Fruit fly (Drosophila melanogaster): ENCODE measurements around the gene CG42724.

Gene CG42724

DNA sequence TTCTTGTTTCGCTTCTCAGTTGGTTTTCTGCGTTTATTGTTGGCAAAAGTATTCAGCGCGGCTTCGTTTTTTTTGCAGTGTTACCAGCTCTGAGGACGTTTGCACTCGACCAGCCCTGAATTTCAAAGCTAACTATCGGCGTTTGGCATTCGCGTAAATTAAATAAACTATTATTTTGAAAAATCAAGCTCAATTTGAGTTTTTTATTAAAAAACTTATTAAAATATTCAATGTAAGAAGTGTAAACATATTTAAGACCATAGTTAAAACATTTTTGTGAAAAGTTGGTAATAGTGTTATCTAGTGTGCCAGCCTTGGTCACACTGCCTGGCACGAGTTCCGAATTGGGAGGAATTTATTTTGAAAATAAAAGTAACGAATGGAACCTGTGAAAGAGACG lies 22.3 kb downstream of the CG42724 start, which contains the start of the genes SmD2 and CG18048:
SmD2 (minus strand) TSS at position 98 of the 400 bp plus-strand sequence.
CG18048 (plus strand) TSS at position 298 of the 400 bp plus-strand sequence.
- TF ChIP-seq HLH106 (tag; optimal IDR thresholded peaks at IDR 0.05) (peak; percentile 7), Sp1 (GFP tag; optimal IDR thresholded peaks at IDR 0.05) (peak; percentile 4), Jra (GFP tag; optimal IDR thresholded peaks at IDR 0.05) (no peak), woc (GFP tag; optimal IDR thresholded peaks at IDR 0.05) (peak; percentile 11), Hr78 (GFP tag; optimal IDR thresholded peaks at IDR 0.05) (no peak), h (GFP tag; optimal IDR thresholded peaks at IDR 0.05) (peak; percentile 20)

DNA sequence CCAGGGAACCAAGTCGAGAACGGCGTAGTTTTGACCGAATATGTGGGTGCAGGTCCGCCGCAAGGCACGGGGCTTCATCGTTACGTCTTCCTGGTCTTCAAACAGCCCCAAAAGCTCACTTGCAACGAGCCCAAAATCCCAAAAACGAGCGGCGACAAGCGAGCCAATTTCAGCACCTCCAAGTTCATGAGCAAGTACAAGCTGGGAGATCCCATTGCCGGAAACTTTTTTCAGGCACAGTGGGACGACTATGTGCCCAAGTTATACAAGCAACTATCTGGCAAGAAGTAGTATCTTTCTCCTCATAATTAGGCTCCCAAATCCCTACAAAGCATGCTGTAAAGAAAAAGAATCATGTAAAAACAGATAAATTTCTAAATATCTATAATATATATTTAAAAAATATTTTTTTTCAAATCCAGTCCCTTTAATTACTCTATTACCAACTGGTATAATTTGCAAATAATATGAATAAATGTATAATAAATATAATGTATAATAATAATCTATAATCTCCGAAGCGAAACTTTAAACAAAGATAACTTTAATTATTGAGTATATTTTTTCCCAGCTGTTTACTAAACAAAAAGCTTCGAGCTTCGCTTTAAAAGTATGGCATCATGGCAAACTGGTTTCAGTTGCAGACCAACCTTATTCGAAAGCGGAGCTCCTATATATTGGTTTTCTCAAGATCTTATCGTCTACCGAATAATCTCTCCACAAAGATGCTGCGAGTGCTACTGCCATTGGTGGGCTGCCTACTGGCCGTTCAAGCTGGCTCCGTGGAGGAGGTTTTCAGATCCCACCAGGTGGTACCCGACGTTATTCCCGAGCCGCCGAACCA lies 24.5 kb downstream of the CG42724 start, which contains the start of gene CG17919:
CG17919 (plus strand) TSS at position 634 of the 844 bp plus-strand sequence.
- TF ChIP-seq sage (GFP tag; optimal IDR thresholded peaks at IDR 0.05) (no peak), dsf (GFP tag; optimal IDR thresholded peaks at IDR 0.05; ENCODE audit: borderline replicate concordance) (no peak), CG9705 (GFP tag; optimal IDR thresholded peaks at IDR 0.05) (no peak), Sp1 (GFP tag; optimal IDR thresholded peaks at IDR 0.05) (no peak), usp (GFP tag; optimal IDR thresholded peaks at IDR 0.05) (no peak), Abd-B (GFP tag; optimal IDR thresholded peaks at IDR 0.05) (no peak), HLH106 (tag; optimal IDR thresholded peaks at IDR 0.05) (no peak), Vsx2 (GFP tag; optimal IDR thresholded peaks at IDR 0.05; ENCODE audit: partially characterized antibody) (no peak), OdsH (GFP tag; optimal IDR thresholded peaks at IDR 0.05) (no peak), jim (GFP tag; optimal IDR thresholded peaks at IDR 0.05) (no peak), foxo (GFP tag; optimal IDR thresholded peaks at IDR 0.05) (no peak), fru (GFP tag; optimal IDR thresholded peaks at IDR 0.05) (peak; percentile 28), Hr83 (GFP tag; optimal IDR thresholded peaks at IDR 0.05; ENCODE audit: poor library complexity, severe bottlenecking) (peak; percentile 72), Rel (GFP tag; optimal IDR thresholded peaks at IDR 0.05) (no peak), Rel (tag; optimal IDR thresholded peaks at IDR 0.05) (peak; percentile 62), CG32264 (GFP tag; optimal IDR thresholded peaks at IDR 0.05) (no peak), br (GFP tag; optimal IDR thresholded peaks at IDR 0.05) (no peak), ey (GFP tag; optimal IDR thresholded peaks at IDR 0.05) (no peak), rgr (GFP tag; optimal IDR thresholded peaks at IDR 0.05) (no peak), h (GFP tag; optimal IDR thresholded peaks at IDR 0.05) (peak; percentile 21), pan (optimal IDR thresholded peaks at IDR 0.05) (no peak), Dif (GFP tag; optimal IDR thresholded peaks at IDR 0.05; ENCODE audit: partially characterized antibody) (peak; percentile 16), tai (GFP tag; optimal IDR thresholded peaks at IDR 0.05) (no peak), Dfd (GFP tag; optimal IDR thresholded peaks at IDR 0.05) (no peak), dl (GFP tag; optimal IDR thresholded peaks at IDR 0.05; ENCODE audit: insufficient read depth in 1 of 2, partially characterized antibody in 2 of 2) (no peak), psq (GFP tag; optimal IDR thresholded peaks at IDR 0.05) (no peak), Jra (GFP tag; optimal IDR thresholded peaks at IDR 0.05) (no peak), N (GFP tag; optimal IDR thresholded peaks at IDR 0.05) (no peak), brk (GFP tag; optimal IDR thresholded peaks at IDR 0.05) (no peak), woc (GFP tag; optimal IDR thresholded peaks at IDR 0.05) (no peak), GATAd (GFP tag; optimal IDR thresholded peaks at IDR 0.05) (no peak)

DNA sequence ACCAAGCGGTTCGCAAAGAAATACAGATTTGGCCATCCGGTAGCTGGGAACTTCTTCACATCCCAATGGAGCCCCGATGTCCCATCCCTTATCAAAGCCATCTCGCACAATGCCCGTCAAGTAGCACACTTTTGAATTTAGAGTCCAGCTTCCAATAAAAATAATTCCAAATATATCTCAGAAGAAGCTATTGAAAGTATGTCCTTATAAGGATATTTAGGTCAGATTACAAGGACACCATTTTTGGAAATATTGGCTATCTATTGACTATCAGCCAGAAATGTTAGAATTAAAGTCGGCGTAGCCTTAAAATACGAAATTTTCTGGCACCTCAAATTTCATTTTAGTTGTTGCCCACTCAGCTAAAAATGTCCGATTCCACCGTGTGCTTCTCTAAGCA lies 25.4 kb downstream of the CG42724 start, which contains the start of gene CG10298:
CG10298 (plus strand) TSS at position 301 of the 400 bp plus-strand sequence.
- TF ChIP-seq N (GFP tag; optimal IDR thresholded peaks at IDR 0.05) (no peak), psq (GFP tag; optimal IDR thresholded peaks at IDR 0.05) (no peak), ey (GFP tag; optimal IDR thresholded peaks at IDR 0.05) (no peak), Dif (GFP tag; optimal IDR thresholded peaks at IDR 0.05; ENCODE audit: partially characterized antibody) (no peak), jim (GFP tag; optimal IDR thresholded peaks at IDR 0.05) (no peak)

DNA sequence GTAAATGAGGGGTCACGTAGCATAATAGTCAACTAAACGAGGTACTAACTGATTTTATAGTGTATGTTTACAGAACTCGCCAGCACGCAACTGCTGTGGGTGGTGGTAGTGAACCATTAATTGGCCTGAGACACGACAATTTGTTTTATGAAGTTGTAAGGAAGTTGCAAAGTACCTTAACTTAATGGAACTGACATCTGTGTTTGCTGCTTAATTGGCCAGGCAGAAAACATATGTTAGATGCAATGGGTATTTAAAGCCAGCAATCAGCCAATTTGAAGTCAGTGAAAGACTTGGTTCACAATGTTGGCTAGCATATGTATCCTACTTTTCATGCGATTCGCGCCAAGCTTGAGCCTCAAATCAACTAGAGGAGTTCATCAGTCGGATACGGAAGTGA lies 26.4 kb downstream of the CG42724 start, which contains the start of gene CG17917:
CG17917 (plus strand) TSS at position 301 of the 400 bp plus-strand sequence.
- TF ChIP-seq OdsH (GFP tag; optimal IDR thresholded peaks at IDR 0.05) = no peak
- TF ChIP-seq Hr78 (GFP tag; optimal IDR thresholded peaks at IDR 0.05) = no peak
- TF ChIP-seq lola (GFP tag; optimal IDR thresholded peaks at IDR 0.05) = no peak
- no peak for TF ChIP-seq sage (GFP tag; optimal IDR thresholded peaks at IDR 0.05)
- no peak for TF ChIP-seq GATAd (GFP tag; optimal IDR thresholded peaks at IDR 0.05)
- no peak for TF ChIP-seq sv (GFP tag; optimal IDR thresholded peaks at IDR 0.05)
- TF ChIP-seq jim (GFP tag; optimal IDR thresholded peaks at IDR 0.05) = no peak
- no peak for TF ChIP-seq pan (optimal IDR thresholded peaks at IDR 0.05)
- no peak for TF ChIP-seq Hnf4 (GFP tag; optimal IDR thresholded peaks at IDR 0.05)
- TF ChIP-seq HLH106 (tag; optimal IDR thresholded peaks at IDR 0.05) = no peak
- no peak for TF ChIP-seq Hr83 (GFP tag; optimal IDR thresholded peaks at IDR 0.05; ENCODE audit: poor library complexity, severe bottlenecking)
- TF ChIP-seq Mio (GFP tag; optimal IDR thresholded peaks at IDR 0.05) = no peak
- no peak for TF ChIP-seq CG9705 (GFP tag; optimal IDR thresholded peaks at IDR 0.05)
- no peak for TF ChIP-seq h (GFP tag; optimal IDR thresholded peaks at IDR 0.05)
- no peak for TF ChIP-seq dmrt93B (GFP tag; optimal IDR thresholded peaks at IDR 0.05)
- no peak for TF ChIP-seq Vsx2 (GFP tag; optimal IDR thresholded peaks at IDR 0.05; ENCODE audit: partially characterized antibody)

Measured in whole organism, wandering third instar larva.